Fruit fly (Drosophila melanogaster): ENCODE data around the gene Rh6.

Rh6 gene

dm6 chr3R:15513208-15513607 is 30.2 kb downstream of the Rh6 start (continued):
- no peak for TF ChIP-seq CG5180 (GFP tag; optimal IDR thresholded peaks at IDR 0.05)
- no peak for TF ChIP-seq sug (tag; optimal IDR thresholded peaks at IDR 0.05)
- no peak for TF ChIP-seq jing (GFP tag; optimal IDR thresholded peaks at IDR 0.05)
- no peak for TF ChIP-seq Sry-δ (GFP tag; optimal IDR thresholded peaks at IDR 0.05)
- no peak for TF ChIP-seq CG13123 (GFP tag; optimal IDR thresholded peaks at IDR 0.05)
- TF ChIP-seq zen2 (GFP tag; IDR thresholded peaks at IDR 0.05; ENCODE audit: partially characterized antibody) = no peak

DNA sequence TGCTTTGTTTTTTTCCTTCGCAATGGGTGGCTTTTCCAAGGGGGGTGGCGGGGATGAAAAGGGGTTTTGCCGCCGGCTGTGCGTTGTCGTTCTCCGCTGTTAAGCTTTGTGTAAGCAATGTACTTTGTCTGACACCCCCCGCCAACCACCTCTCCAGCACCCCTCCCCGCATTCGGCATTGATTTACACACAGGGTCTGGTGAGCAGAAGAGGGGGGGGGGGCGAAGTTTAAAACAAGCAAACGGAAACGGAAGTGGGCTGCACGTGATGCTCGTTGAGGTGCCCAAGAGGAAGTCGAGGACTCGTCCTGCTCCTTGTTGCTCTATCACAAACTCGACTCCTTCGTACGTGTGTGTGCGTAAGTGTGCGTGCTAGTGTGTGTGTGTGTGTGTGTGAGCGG is 34.2 kb downstream of the Rh6 start:
- TF ChIP-seq mirr (GFP tag; optimal IDR thresholded peaks at IDR 0.05) (peak; percentile 66), abd-A (tag; optimal IDR thresholded peaks at IDR 0.05) (peak; percentile 49), onecut (GFP tag; IDR thresholded peaks at IDR 0.05) (peak; percentile 55), Ets97D (GFP tag; optimal IDR thresholded peaks at IDR 0.05) (peak; percentile 45), CG15696 (tag; optimal IDR thresholded peaks at IDR 0.05) (no peak), Hey (tag; optimal IDR thresholded peaks at IDR 0.05) (peak; percentile 87), CG11456 (GFP tag; IDR thresholded peaks at IDR 0.05) (0 out of 3 replicates have a peak, but pooled peaks have one; percentile 31), CG2120 (GFP tag; optimal IDR thresholded peaks at IDR 0.05) (no peak), Myb (GFP tag; optimal IDR thresholded peaks at IDR 0.05) (no peak), Hr51 (GFP tag; optimal IDR thresholded peaks at IDR 0.05) (peak in 1 of 2 experiments; percentile 20), oc (tag; optimal IDR thresholded peaks at IDR 0.05) (peak; percentile 57), B-H1 (GFP tag; IDR thresholded peaks at IDR 0.05) (no peak), ci (GFP tag; IDR thresholded peaks at IDR 0.05) (0 out of 3 replicates have a peak, but pooled peaks have one; percentile 7), crol (GFP tag; IDR thresholded peaks at IDR 0.05) (peak; percentile 84), Spps (tag; optimal IDR thresholded peaks at IDR 0.05) (no peak), CG17568 (GFP tag; optimal IDR thresholded peaks at IDR 0.05) (no peak), ssp (GFP tag; IDR thresholded peaks at IDR 0.05) (no peak), Fer1 (GFP tag; optimal IDR thresholded peaks at IDR 0.05) (no peak), emc (GFP tag; optimal IDR thresholded peaks at IDR 0.05) (no peak), hb (GFP tag; IDR thresholded peaks at IDR 0.05; ENCODE audit: partially characterized antibody) (no peak), z (GFP tag; IDR thresholded peaks at IDR 0.05) (no peak), CG10543 (GFP tag; optimal IDR thresholded peaks at IDR 0.05) (peak; percentile 0)

dm6 chr3R:15531373-15531772 is 48.4 kb downstream of the Rh6 start, which contains the start of gene CG31296:
TSS of gene CG31296 (minus strand) at chr3R:15531473.
- TF ChIP-seq CG4854 (GFP tag; optimal IDR thresholded peaks at IDR 0.05) = no peak
- no peak for TF ChIP-seq CG34376 (GFP tag; optimal IDR thresholded peaks at IDR 0.05)
- no peak for TF ChIP-seq dysf (GFP tag; IDR thresholded peaks at IDR 0.05)
- no peak for TF ChIP-seq NC2α (GFP tag; optimal IDR thresholded peaks at IDR 0.05)
- no peak for TF ChIP-seq Mrtf (GFP tag; IDR thresholded peaks at IDR 0.05)
- TF ChIP-seq dmrt99B (tag; optimal IDR thresholded peaks at IDR 0.05) = no peak
- TF ChIP-seq slp2 (GFP tag; optimal IDR thresholded peaks at IDR 0.05) = no peak
- TF ChIP-seq ATbp (GFP tag; optimal IDR thresholded peaks at IDR 0.05) = no peak
- TF ChIP-seq dan (GFP tag; IDR thresholded peaks at IDR 0.05) = no peak
- no peak for TF ChIP-seq ato (GFP tag; IDR thresholded peaks at IDR 0.05; ENCODE audit: partially characterized antibody)
- no peak for TF ChIP-seq Sox100B (GFP tag; optimal IDR thresholded peaks at IDR 0.05)
- TF ChIP-seq ro (GFP tag; IDR thresholded peaks at IDR 0.05) = no peak
